Fruit fly (Drosophila melanogaster) whole organism, wandering third instar larva: ENCODE measurements around the gene AP-2alpha.

Experiments
- Abd-B ChIP-seq: fragments of >200 bp; optimal IDR thresholded peaks from 2 replicates; lab custom pipeline; 2017; ENCODE audit warnings: missing biosample characterization, missing genetic modification characterization
- tai ChIP-seq: sonication (Bioruptor generic); optimal IDR thresholded peaks from 2 replicates; lab custom pipeline; 2016; ENCODE audit warnings: missing biosample characterization, missing genetic modification characterization
- usp ChIP-seq: fragments of >200 bp; optimal IDR thresholded peaks from 2 replicates; lab custom pipeline; 2017; ENCODE audit warnings: missing biosample characterization, missing genetic modification characterization

dm6 chr2L:413894-414293 lies 683 bp downstream of the AP-2alpha start:
- TF ChIP-seq usp (no peak), tai (GFP tag; lab: Kevin White, UChicago) (no peak), Abd-B (no peak)
